Fruit fly (Drosophila melanogaster) whole organism, wandering third instar larva: Measurements from ENCODE around the gene CG5250.

Experiments
- Abd-B ChIP-seq: fragments of >200 bp; optimal IDR thresholded peaks from 2 replicates; lab custom pipeline; 2017; ENCODE audit warnings: missing biosample characterization, missing genetic modification characterization
- CG32264 ChIP-seq: fragments of 200-800 bp; sonication (Bioruptor generic); optimal IDR thresholded peaks from 2 replicates; lab custom pipeline; 2016; ENCODE audit warnings: missing biosample characterization, missing genetic modification characterization
- CG9705 ChIP-seq: fragments of 200-800 bp; sonication (Bioruptor generic); optimal IDR thresholded peaks from 2 replicates; lab custom pipeline; 2018; ENCODE audit warnings: missing biosample characterization, mild to moderate bottlenecking, missing genetic modification characterization
- CrebA ChIP-seq: fragments of 200-800 bp; sonication (Bioruptor generic); optimal IDR thresholded peaks from 2 replicates; lab custom pipeline; 2016; ENCODE audit warnings: missing biosample characterization, mild to moderate bottlenecking, missing genetic modification characterization, borderline replicate concordance
- Dfd ChIP-seq: fragments of >200 bp; optimal IDR thresholded peaks from 2 replicates; lab custom pipeline; 2017; ENCODE audit warnings: missing biosample characterization, missing genetic modification characterization
- Dif ChIP-seq: fragments of 200-275, 200-300 bp; sonication (Bioruptor generic); optimal IDR thresholded peaks from 2 replicates; lab custom pipeline; 2018; ENCODE audit warnings: missing biosample characterization, missing genetic modification characterization; ENCODE audit not compliant: partially characterized antibody
- GATAd ChIP-seq: sonication (Bioruptor generic); optimal IDR thresholded peaks from 2 replicates; lab custom pipeline; 2016; ENCODE audit warnings: missing biosample characterization, missing genetic modification characterization
- HLH106 ChIP-seq: fragments of 200-800 bp; optimal IDR thresholded peaks from 3 replicates; lab custom pipeline; 2019; ENCODE audit warnings: missing biosample characterization, mild to moderate bottlenecking, missing genetic modification characterization, moderate library complexity
- Hnf4 ChIP-seq: fragments of 200-800 bp; sonication (Bioruptor generic); optimal IDR thresholded peaks from 2 replicates; lab custom pipeline; 2016; ENCODE audit warnings: missing biosample characterization, mild to moderate bottlenecking, missing genetic modification characterization
- Hr78 ChIP-seq: fragments of >200 bp; optimal IDR thresholded peaks from 2 replicates; lab custom pipeline; 2017; ENCODE audit warnings: missing biosample characterization, missing genetic modification characterization
- Hr83 ChIP-seq: fragments of 200-300 bp; sonication (Bioruptor generic); optimal IDR thresholded peaks from 2 replicates; lab custom pipeline; 2016; ENCODE audit warnings: missing biosample characterization, mild to moderate bottlenecking, missing genetic modification characterization, moderate library complexity; ENCODE audit not compliant: poor library complexity, severe bottlenecking
- Jra ChIP-seq: sonication (Bioruptor generic); optimal IDR thresholded peaks from 2 replicates; lab custom pipeline; 2016; ENCODE audit warnings: missing biosample characterization, missing genetic modification characterization
- Mio ChIP-seq: sonication (Bioruptor generic); optimal IDR thresholded peaks from 2 replicates; lab custom pipeline; 2016; ENCODE audit warnings: missing biosample characterization, missing genetic modification characterization
- Myc ChIP-seq: fragments of >200 bp; optimal IDR thresholded peaks from 2 replicates; lab custom pipeline; 2017
- N ChIP-seq: fragments of >200 bp; optimal IDR thresholded peaks from 2 replicates; lab custom pipeline; 2018; ENCODE audit warnings: missing biosample characterization, missing external identifiers, missing genetic modification characterization
- OdsH ChIP-seq: fragments of 200-800 bp; sonication (Bioruptor generic); optimal IDR thresholded peaks from 2 replicates; lab custom pipeline; 2016; ENCODE audit warnings: missing biosample characterization, mild to moderate bottlenecking, missing genetic modification characterization
- Rel ChIP-seq, 2 experiments: fragments of 200-800 bp; sonication (Bioruptor generic) in 1 of 2; optimal IDR thresholded peaks; 2 replicates in 1 of 2; 3 replicates in 1 of 2; lab custom pipeline; 2016 to 2019; ENCODE audit warnings: mild to moderate bottlenecking in 2 of 2, missing biosample characterization in 2 of 2, missing genetic modification characterization in 2 of 2, moderate library complexity in 1 of 2
- Sp1 ChIP-seq: fragments of 200-800 bp; sonication (Bioruptor generic); optimal IDR thresholded peaks from 3 replicates; lab custom pipeline; 2019; ENCODE audit warnings: missing biosample characterization, mild to moderate bottlenecking, missing genetic modification characterization, moderate library complexity
- Vsx2 ChIP-seq: fragments of 200-300, 225-300 bp; sonication (Bioruptor generic); optimal IDR thresholded peaks from 2 replicates; lab custom pipeline; 2018; ENCODE audit warnings: missing biosample characterization, missing genetic modification characterization; ENCODE audit not compliant: partially characterized antibody
- br ChIP-seq: fragments of 200-800 bp; sonication (Bioruptor generic); optimal IDR thresholded peaks from 2 replicates; lab custom pipeline; 2016; ENCODE audit warnings: missing biosample characterization, missing genetic modification characterization
- brk ChIP-seq: fragments of 200-800 bp; sonication (Bioruptor generic); optimal IDR thresholded peaks from 2 replicates; lab custom pipeline; 2016; ENCODE audit warnings: missing biosample characterization, mild to moderate bottlenecking, missing genetic modification characterization
- dl ChIP-seq, 2 experiments: fragments of 175-275, 200-275 bp in 1 of 2; fragments of 200-275 bp in 1 of 2; sonication (Bioruptor generic); optimal IDR thresholded peaks; lab custom pipeline; 2018; ENCODE audit warnings: mild to moderate bottlenecking in 2 of 2, missing biosample characterization in 2 of 2, missing genetic modification characterization in 2 of 2, moderate library complexity in 2 of 2; ENCODE audit not compliant: partially characterized antibody in 2 of 2, insufficient read depth in 1 of 2
- dmrt93B ChIP-seq: fragments of 200-800 bp; sonication (Bioruptor generic); optimal IDR thresholded peaks from 2 replicates; lab custom pipeline; 2018; ENCODE audit warnings: missing biosample characterization, mild to moderate bottlenecking, missing genetic modification characterization
- dsf ChIP-seq: sonication (Bioruptor generic); optimal IDR thresholded peaks from 2 replicates; lab custom pipeline; 2016; ENCODE audit warnings: missing biosample characterization, missing genetic modification characterization, borderline replicate concordance
- ey ChIP-seq: fragments of 200-800 bp; sonication (Bioruptor generic); optimal IDR thresholded peaks from 2 replicates; lab custom pipeline; 2016; ENCODE audit warnings: missing biosample characterization, missing genetic modification characterization
- foxo ChIP-seq, 2 experiments: fragments of 200-800 bp; sonication (Bioruptor generic); optimal IDR thresholded peaks; 2 replicates in 1 of 2; 3 replicates in 1 of 2; lab custom pipeline; 2016 to 2017; ENCODE audit warnings: missing biosample characterization in 2 of 2, missing genetic modification characterization in 2 of 2
- fru ChIP-seq: fragments of 200-800 bp; sonication (Bioruptor generic); optimal IDR thresholded peaks from 3 replicates; lab custom pipeline; 2016; ENCODE audit warnings: missing biosample characterization, mild to moderate bottlenecking, missing genetic modification characterization
- h ChIP-seq: fragments of 200-800 bp; sonication (Bioruptor generic); optimal IDR thresholded peaks from 3 replicates; lab custom pipeline; 2016; ENCODE audit warnings: missing biosample characterization, mild to moderate bottlenecking, missing genetic modification characterization
- jim ChIP-seq: fragments of 175-275, 200-325 bp; sonication (Bioruptor generic); optimal IDR thresholded peaks from 2 replicates; lab custom pipeline; 2016; ENCODE audit warnings: missing biosample characterization, mild to moderate bottlenecking, missing genetic modification characterization
- lola ChIP-seq: fragments of >200 bp; optimal IDR thresholded peaks from 2 replicates; lab custom pipeline; 2017; ENCODE audit warnings: missing biosample characterization, missing genetic modification characterization
- pan ChIP-seq: fragments of >200 bp; optimal IDR thresholded peaks from 2 replicates; lab custom pipeline; 2017
- psq ChIP-seq: fragments of 200-800 bp; sonication (Bioruptor generic); optimal IDR thresholded peaks from 3 replicates; lab custom pipeline; 2017; ENCODE audit warnings: missing biosample characterization, mild to moderate bottlenecking, missing genetic modification characterization, moderate library complexity
- rgr ChIP-seq: fragments of 200-800 bp; sonication (Bioruptor generic); optimal IDR thresholded peaks from 3 replicates; lab custom pipeline; 2016; ENCODE audit warnings: missing biosample characterization, mild to moderate bottlenecking, missing genetic modification characterization
- sage ChIP-seq: fragments of 200-800 bp; sonication (Bioruptor generic); optimal IDR thresholded peaks from 2 replicates; lab custom pipeline; 2016; ENCODE audit warnings: missing biosample characterization, mild to moderate bottlenecking, missing genetic modification characterization
- sv ChIP-seq: fragments of 200-800 bp; sonication (Bioruptor generic); optimal IDR thresholded peaks from 3 replicates; lab custom pipeline; 2016; ENCODE audit warnings: missing biosample characterization, missing genetic modification characterization
- tai ChIP-seq: sonication (Bioruptor generic); optimal IDR thresholded peaks from 2 replicates; lab custom pipeline; 2016; ENCODE audit warnings: missing biosample characterization, missing genetic modification characterization
- usp ChIP-seq: fragments of >200 bp; optimal IDR thresholded peaks from 2 replicates; lab custom pipeline; 2017; ENCODE audit warnings: missing biosample characterization, missing genetic modification characterization
- woc ChIP-seq: sonication (Bioruptor generic); optimal IDR thresholded peaks from 2 replicates; lab custom pipeline; 2016; ENCODE audit warnings: missing biosample characterization, mild to moderate bottlenecking, missing genetic modification characterization

The CG5250 gene

dm6 chr3R:19181214-19181613 lies 47.9 kb downstream of the CG5250 start:
- TF ChIP-seq Sp1 (GFP tag; lab: Kevin White, UChicago): peak; percentile 68
- TF ChIP-seq ey (GFP tag; lab: Kevin White, UChicago): peak; percentile 61
- TF ChIP-seq jim (GFP tag; lab: Kevin White, UChicago): no peak
- peak; percentile 84 for TF ChIP-seq h (GFP tag; lab: Kevin White, UChicago)
- no peak for TF ChIP-seq Abd-B (GFP tag; lab: Kevin White, UChicago)
- TF ChIP-seq dl (GFP tag; optimal IDR thresholded peaks at IDR 0.05; lab: Kevin White, UChicago; ENCODE audit: insufficient read depth in 1 of 2, partially characterized antibody in 2 of 2): no peak
- no peak for TF ChIP-seq psq (GFP tag; lab: Kevin White, UChicago)
- no peak for TF ChIP-seq Hr83
- TF ChIP-seq fru (GFP tag; lab: Kevin White, UChicago): peak; percentile 68
- peak; percentile 58 for TF ChIP-seq dmrt93B (GFP tag; lab: Kevin White, UChicago)
- TF ChIP-seq rgr (GFP tag; lab: Kevin White, UChicago): peak; percentile 62
- TF ChIP-seq lola (GFP tag; lab: Kevin White, UChicago): no peak
- TF ChIP-seq Rel (GFP tag; optimal IDR thresholded peaks at IDR 0.05; lab: Kevin White, UChicago): no peak
- no peak for TF ChIP-seq Rel (tag; optimal IDR thresholded peaks at IDR 0.05; lab: Kevin White, UChicago)
- peak; percentile 18 for TF ChIP-seq CG9705 (GFP tag; lab: Kevin White, UChicago)
- no peak for TF ChIP-seq Dfd
- no peak for TF ChIP-seq usp (GFP tag; lab: Kevin White, UChicago)
- no peak for TF ChIP-seq Vsx2 (GFP tag; lab: Kevin White, UChicago)
- no peak for TF ChIP-seq sv (GFP tag; lab: Kevin White, UChicago)
- peak; percentile 5 for TF ChIP-seq brk (GFP tag; lab: Kevin White, UChicago)
- TF ChIP-seq Jra: no peak
- TF ChIP-seq pan (lab: Kevin White, UChicago): no peak
- peak; percentile 73 for TF ChIP-seq OdsH
- no peak for TF ChIP-seq dsf (GFP tag; lab: Kevin White, UChicago)
- TF ChIP-seq CrebA: no peak
- no peak for TF ChIP-seq sage (GFP tag; lab: Kevin White, UChicago)
- peak; percentile 68 for TF ChIP-seq HLH106 (tag; lab: Kevin White, UChicago)
- TF ChIP-seq Dif (GFP tag; lab: Kevin White, UChicago): no peak
- peak in 1 of 2 experiments; percentile 70 for TF ChIP-seq foxo (GFP tag; optimal IDR thresholded peaks at IDR 0.05; lab: Kevin White, UChicago)
- peak; percentile 56 for TF ChIP-seq br (GFP tag; lab: Kevin White, UChicago)
- TF ChIP-seq CG32264 (GFP tag; lab: Kevin White, UChicago): no peak
- TF ChIP-seq N (GFP tag; lab: Kevin White, UChicago): no peak
- no peak for TF ChIP-seq Myc (lab: Kevin White, UChicago)
- no peak for TF ChIP-seq GATAd (GFP tag; lab: Kevin White, UChicago)
- no peak for TF ChIP-seq Mio (GFP tag; lab: Kevin White, UChicago)
- peak; percentile 14 for TF ChIP-seq Hnf4 (GFP tag; lab: Kevin White, UChicago)
- TF ChIP-seq woc: peak; percentile 42
- no peak for TF ChIP-seq Hr78 (GFP tag; lab: Kevin White, UChicago)
- TF ChIP-seq tai: peak; percentile 25

- TF ChIP-seq pan (lab: Kevin White, UChicago) (no peak), brk (GFP tag; lab: Kevin White, UChicago) (peak; percentile 80), Dif (GFP tag; lab: Kevin White, UChicago) (peak; percentile 51), lola (GFP tag; lab: Kevin White, UChicago) (no peak), Hr78 (GFP tag; lab: Kevin White, UChicago) (no peak), Jra (peak; percentile 47), Hnf4 (GFP tag; lab: Kevin White, UChicago) (peak; percentile 78), Dfd (no peak), foxo (GFP tag; optimal IDR thresholded peaks at IDR 0.05; lab: Kevin White, UChicago) (peak in 1 of 2 experiments; percentile 62), rgr (GFP tag; lab: Kevin White, UChicago) (peak; percentile 72), Abd-B (GFP tag; lab: Kevin White, UChicago) (no peak), Rel (GFP tag; optimal IDR thresholded peaks at IDR 0.05; lab: Kevin White, UChicago) (no peak), Rel (tag; optimal IDR thresholded peaks at IDR 0.05; lab: Kevin White, UChicago) (peak; percentile 39), usp (GFP tag; lab: Kevin White, UChicago) (no peak), CG9705 (GFP tag; lab: Kevin White, UChicago) (no peak), dsf (GFP tag; lab: Kevin White, UChicago) (peak; percentile 39), jim (GFP tag; lab: Kevin White, UChicago) (no peak), OdsH (peak; percentile 64), tai (peak; percentile 78), woc (peak; percentile 27), sv (GFP tag; lab: Kevin White, UChicago) (peak; percentile 10), GATAd (GFP tag; lab: Kevin White, UChicago) (peak; percentile 7), psq (GFP tag; lab: Kevin White, UChicago) (peak; percentile 77), Hr83 (no peak), Mio (GFP tag; lab: Kevin White, UChicago) (no peak), CG32264 (GFP tag; lab: Kevin White, UChicago) (peak; percentile 54), dl (GFP tag; optimal IDR thresholded peaks at IDR 0.05; lab: Kevin White, UChicago; ENCODE audit: insufficient read depth in 1 of 2, partially characterized antibody in 2 of 2) (no peak), Sp1 (GFP tag; lab: Kevin White, UChicago) (peak; percentile 54), h (GFP tag; lab: Kevin White, UChicago) (peak; percentile 82), N (GFP tag; lab: Kevin White, UChicago) (no peak), sage (GFP tag; lab: Kevin White, UChicago) (peak; percentile 30), ey (GFP tag; lab: Kevin White, UChicago) (peak; percentile 68), br (GFP tag; lab: Kevin White, UChicago) (peak; percentile 64), fru (GFP tag; lab: Kevin White, UChicago) (peak; percentile 90), Vsx2 (GFP tag; lab: Kevin White, UChicago) (peak; percentile 20), dmrt93B (GFP tag; lab: Kevin White, UChicago) (no peak), CrebA (peak; percentile 32), HLH106 (tag; lab: Kevin White, UChicago) (peak; percentile 52), Myc (lab: Kevin White, UChicago) (no peak)
- TF ChIP-seq, all 38 proteins: peak for 24
Observed at dm6 chr3R:19180263-19180893, 48.7 kb downstream of the CG5250 start, which contains the start of the genes CG5555 and myd. Gene CG5555 (minus strand): TSS chr3R:19180538. Gene myd (plus strand): TSS chr3R:19180659.
